Worm (Caenorhabditis elegans) whole organism, mixed stage, embryonic: Measurements from ENCODE around the gene gpa-1.

Source experiments
- M03D4.4 ChIP-seq: sonication (generic microtip); optimal IDR thresholded peaks from 2 replicates; lab custom pipeline; 2017; ENCODE audit warnings: mild to moderate bottlenecking, missing genetic modification characterization, missing compliant biosample characterization
- bed-3 ChIP-seq: fragments of 200-800 bp; sonication (Bioruptor generic); optimal IDR thresholded peaks from 3 replicates; lab custom pipeline; 2018; ENCODE audit warnings: mild to moderate bottlenecking, missing genetic modification characterization, moderate library complexity, missing compliant biosample characterization
- blmp-1 ChIP-seq: fragments of 150-350 bp; optimal IDR thresholded peaks from 2 replicates; lab custom pipeline; 2014; ENCODE audit warnings: missing biosample characterization, missing genetic modification characterization
- ceh-43 ChIP-seq: fragments of 200-800 bp; sonication (Bioruptor generic); optimal IDR thresholded peaks from 2 replicates; lab custom pipeline; 2018; ENCODE audit warnings: mild to moderate bottlenecking, missing genetic modification characterization, moderate library complexity, missing compliant biosample characterization
- ces-1 ChIP-seq: fragments of 150-350 bp; optimal IDR thresholded peaks from 2 replicates; lab custom pipeline; 2014; ENCODE audit warnings: missing biosample characterization, missing genetic modification reagents, missing genetic modification characterization
- cnd-1 ChIP-seq: fragments of 200-800 bp; sonication (Bioruptor generic); optimal IDR thresholded peaks from 2 replicates; lab custom pipeline; 2018; ENCODE audit warnings: mild to moderate bottlenecking, missing genetic modification characterization, missing compliant biosample characterization
- drap-1 ChIP-seq: fragments of 200-800 bp; sonication (Bioruptor generic); optimal IDR thresholded peaks from 3 replicates; lab custom pipeline; 2018; ENCODE audit warnings: mild to moderate bottlenecking, missing genetic modification characterization, missing compliant biosample characterization
- elt-1 ChIP-seq: sonication (generic microtip); optimal IDR thresholded peaks from 2 replicates; lab custom pipeline; 2017; ENCODE audit warnings: missing genetic modification characterization, mild to moderate bottlenecking, missing compliant biosample characterization, antibody characterized with exemption, moderate library complexity, borderline replicate concordance; ENCODE audit not compliant: insufficient read depth
- elt-3 ChIP-seq: fragments of 150-350 bp; optimal IDR thresholded peaks from 2 replicates; lab custom pipeline; 2014; ENCODE audit warnings: missing biosample characterization, missing genetic modification characterization
- ham-2 ChIP-seq: fragments of 200-800 bp; sonication (Bioruptor generic); optimal IDR thresholded peaks from 2 replicates; lab custom pipeline; 2018; ENCODE audit warnings: mild to moderate bottlenecking, missing genetic modification characterization, missing compliant biosample characterization
- hlh-1 ChIP-seq: fragments of 150-350 bp; optimal IDR thresholded peaks from 2 replicates; lab custom pipeline; 2014; ENCODE audit warnings: missing biosample characterization, missing genetic modification reagents, missing genetic modification characterization
- lin-13 ChIP-seq: fragments of 150-350 bp; optimal IDR thresholded peaks from 2 replicates; lab custom pipeline; 2014; ENCODE audit warnings: missing biosample characterization, missing genetic modification characterization
- lin-32 ChIP-seq: fragments of 200-800 bp; sonication (Bioruptor generic); optimal IDR thresholded peaks from 2 replicates; lab custom pipeline; 2018; ENCODE audit warnings: mild to moderate bottlenecking, missing genetic modification characterization, missing compliant biosample characterization
- lsy-2 ChIP-seq: fragments of 150-350 bp; optimal IDR thresholded peaks from 2 replicates; lab custom pipeline; 2014; ENCODE audit warnings: missing biosample characterization, missing genetic modification characterization
- mab-5 ChIP-seq: fragments of 150-350 bp; optimal IDR thresholded peaks from 2 replicates; lab custom pipeline; 2014; ENCODE audit warnings: missing biosample characterization, missing genetic modification characterization
- mep-1 ChIP-seq: fragments of 150-350 bp; optimal IDR thresholded peaks from 2 replicates; lab custom pipeline; 2017; ENCODE audit warnings: missing biosample characterization, missing genetic modification reagents, missing genetic modification characterization, inconsistent platforms
- nhr-12 ChIP-seq: fragments of 150-350 bp; optimal IDR thresholded peaks from 2 replicates; lab custom pipeline; 2014; ENCODE audit warnings: missing biosample characterization, missing genetic modification characterization
- nhr-2 ChIP-seq: fragments of 150-350 bp; optimal IDR thresholded peaks from 2 replicates; lab custom pipeline; 2014; ENCODE audit warnings: missing biosample characterization, missing genetic modification characterization
- nhr-237 ChIP-seq: fragments of 150-350 bp; optimal IDR thresholded peaks from 2 replicates; lab custom pipeline; 2014; ENCODE audit warnings: missing biosample characterization, missing genetic modification characterization
- nhr-28 ChIP-seq: fragments of 150-350 bp; optimal IDR thresholded peaks from 2 replicates; lab custom pipeline; 2014; ENCODE audit warnings: missing biosample characterization, missing genetic modification characterization
- nhr-76 ChIP-seq: sonication (generic microtip); optimal IDR thresholded peaks from 2 replicates; lab custom pipeline; 2017; ENCODE audit warnings: missing biosample characterization, missing genetic modification characterization
- pha-4 ChIP-seq: fragments of 150-350 bp; optimal IDR thresholded peaks from 2 replicates; lab custom pipeline; 2018; ENCODE audit warnings: missing biosample characterization, missing genetic modification reagents, missing genetic modification characterization
- sem-2 ChIP-seq: fragments of 200-800 bp; sonication (Bioruptor generic); optimal IDR thresholded peaks from 2 replicates; lab custom pipeline; 2018; ENCODE audit warnings: mild to moderate bottlenecking, missing genetic modification characterization, missing compliant biosample characterization
- snpc-4 ChIP-seq: fragments of 150-350 bp; optimal IDR thresholded peaks from 2 replicates; lab custom pipeline; 2014; ENCODE audit warnings: missing biosample characterization, missing genetic modification characterization
- sptf-1 ChIP-seq: sonication (generic microtip); optimal IDR thresholded peaks from 2 replicates; lab custom pipeline; 2017; ENCODE audit warnings: mild to moderate bottlenecking, missing genetic modification characterization, moderate library complexity, missing compliant biosample characterization
- tbx-8 ChIP-seq: fragments of 200-800 bp; sonication (Bioruptor generic); optimal IDR thresholded peaks from 2 replicates; lab custom pipeline; 2018; ENCODE audit warnings: mild to moderate bottlenecking, missing genetic modification characterization, moderate library complexity, missing compliant biosample characterization
- unc-120 ChIP-seq: sonication (generic microtip); optimal IDR thresholded peaks from 2 replicates; lab custom pipeline; 2017; ENCODE audit warnings: missing genetic modification characterization, missing compliant biosample characterization; ENCODE audit not compliant: poor library complexity, severe bottlenecking
- unc-39 ChIP-seq: fragments of 150-350 bp; optimal IDR thresholded peaks from 2 replicates; lab custom pipeline; 2014; ENCODE audit warnings: missing biosample characterization, missing genetic modification characterization
- zip-8 ChIP-seq: fragments of 150-350 bp; optimal IDR thresholded peaks from 2 replicates; lab custom pipeline; 2014; ENCODE audit warnings: missing biosample characterization, missing genetic modification characterization
- ztf-11 ChIP-seq: fragments of 150-350 bp; optimal IDR thresholded peaks from 2 replicates; lab custom pipeline; 2014; ENCODE audit warnings: missing biosample characterization, missing genetic modification characterization

The gpa-1 gene

ce11 chrV:11217394-11217793, 39.9 kb upstream of the gpa-1 start, which contains the start of gene cyp-29A2:
TSS of gene cyp-29A2 (plus strand) at chrV:11217583.
- TF ChIP-seq bed-3 (GFP tag; lab: Kevin White, UChicago), result no peak
- no peak for TF ChIP-seq nhr-2
- no peak for TF ChIP-seq nhr-237 (tag; lab: Kevin White, UChicago)
- TF ChIP-seq pha-4 (tag; lab: Kevin White, UChicago), result no peak
- TF ChIP-seq elt-1, result no peak
- TF ChIP-seq M03D4.4, result no peak
- TF ChIP-seq sptf-1 (tag; lab: Kevin White, UChicago), result no peak
- no peak for TF ChIP-seq tbx-8 (GFP tag; lab: Kevin White, UChicago)
- TF ChIP-seq cnd-1 (tag; lab: Kevin White, UChicago), result no peak
- TF ChIP-seq hlh-1 (tag; lab: Kevin White, UChicago), result no peak
- TF ChIP-seq lin-13, result no peak
- no peak for TF ChIP-seq ztf-11 (tag; lab: Kevin White, UChicago)
- no peak for TF ChIP-seq lsy-2 (tag; lab: Kevin White, UChicago)

- TF ChIP-seq lsy-2 (tag; lab: Kevin White, UChicago), result no peak
Observed at ce11 chrV:11216137-11216536, 38.7 kb upstream of the gpa-1 start.

DNA sequence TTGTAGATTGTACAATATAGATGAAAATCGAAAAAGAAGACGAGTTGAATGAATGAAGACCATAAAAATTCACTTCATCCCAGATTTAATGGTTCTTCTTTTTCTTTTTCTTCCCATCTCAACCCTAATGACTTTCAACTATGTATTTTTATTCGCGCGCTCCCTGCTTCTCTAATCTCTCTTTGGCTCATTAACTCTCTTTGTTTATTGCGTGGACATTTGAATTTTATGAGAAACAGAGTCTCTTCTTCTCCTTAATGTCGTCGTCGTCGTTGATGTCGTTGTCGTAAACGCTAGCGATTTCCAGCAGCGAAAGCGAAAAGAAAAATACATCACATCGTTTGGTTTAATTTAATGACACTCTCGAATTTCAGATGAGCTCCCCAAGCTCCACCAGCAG, 37.1 kb upstream of the gpa-1 start:
- TF ChIP-seq elt-1 (no peak), hlh-1 (tag; lab: Kevin White, UChicago) (no peak), mab-5 (tag; lab: Kevin White, UChicago) (no peak), lin-32 (GFP tag; lab: Kevin White, UChicago) (no peak), nhr-28 (tag; lab: Kevin White, UChicago) (no peak), nhr-76 (tag; lab: Kevin White, UChicago) (no peak), M03D4.4 (no peak), lsy-2 (tag; lab: Kevin White, UChicago) (no peak)

DNA sequence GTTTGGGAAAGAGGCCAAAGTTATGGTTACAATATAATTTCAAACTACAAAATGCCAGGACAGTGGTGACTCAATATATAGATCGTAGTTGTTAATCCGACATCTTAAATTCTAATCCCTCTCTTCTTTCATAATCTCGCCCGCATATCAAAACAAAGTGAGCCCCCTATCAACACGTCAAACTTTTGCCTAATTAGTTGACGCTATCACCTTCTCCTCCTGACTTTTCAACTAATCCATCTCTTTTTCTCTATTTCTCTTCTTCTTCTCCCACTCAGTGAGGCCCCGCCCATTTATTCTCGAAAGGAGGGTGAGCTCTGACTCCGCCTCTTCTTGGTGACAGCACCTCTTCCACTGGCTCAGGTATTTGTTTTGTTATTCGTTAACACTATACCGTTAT, 33.8 kb upstream of the gpa-1 start:
- no peak for TF ChIP-seq cnd-1 (tag; lab: Kevin White, UChicago)
- TF ChIP-seq unc-120 (tag; lab: Kevin White, UChicago), result no peak
- TF ChIP-seq sptf-1 (tag; lab: Kevin White, UChicago), result no peak
- no peak for TF ChIP-seq elt-3 (tag; lab: Kevin White, UChicago)
- TF ChIP-seq, all 35 proteins: peak for 0

- peak; percentile 19 for TF ChIP-seq ces-1 (GFP tag; lab: Kevin White, UChicago)
- no peak for TF ChIP-seq nhr-76 (tag; lab: Kevin White, UChicago)
Observed at ce11 chrV:11209452-11210188, 32.1 kb upstream of the gpa-1 start.

ce11 chrV:11206467-11206866, 29.0 kb upstream of the gpa-1 start:
- TF ChIP-seq zip-8 (tag; lab: Kevin White, UChicago), result peak; percentile 93
- TF ChIP-seq lsy-2 (tag; lab: Kevin White, UChicago), result no peak
- TF ChIP-seq nhr-2, result peak; percentile 85
- TF ChIP-seq nhr-12 (tag; lab: Kevin White, UChicago), result no peak
- TF ChIP-seq, all 35 proteins: peak for 2

ce11 chrV:11204452-11204851, 27.0 kb upstream of the gpa-1 start:
- no peak for TF ChIP-seq pha-4 (tag; lab: Kevin White, UChicago)
- TF ChIP-seq blmp-1 (tag; lab: Kevin White, UChicago), result no peak
- TF ChIP-seq lin-13, result no peak
- TF ChIP-seq hlh-1 (tag; lab: Kevin White, UChicago), result no peak

DNA sequence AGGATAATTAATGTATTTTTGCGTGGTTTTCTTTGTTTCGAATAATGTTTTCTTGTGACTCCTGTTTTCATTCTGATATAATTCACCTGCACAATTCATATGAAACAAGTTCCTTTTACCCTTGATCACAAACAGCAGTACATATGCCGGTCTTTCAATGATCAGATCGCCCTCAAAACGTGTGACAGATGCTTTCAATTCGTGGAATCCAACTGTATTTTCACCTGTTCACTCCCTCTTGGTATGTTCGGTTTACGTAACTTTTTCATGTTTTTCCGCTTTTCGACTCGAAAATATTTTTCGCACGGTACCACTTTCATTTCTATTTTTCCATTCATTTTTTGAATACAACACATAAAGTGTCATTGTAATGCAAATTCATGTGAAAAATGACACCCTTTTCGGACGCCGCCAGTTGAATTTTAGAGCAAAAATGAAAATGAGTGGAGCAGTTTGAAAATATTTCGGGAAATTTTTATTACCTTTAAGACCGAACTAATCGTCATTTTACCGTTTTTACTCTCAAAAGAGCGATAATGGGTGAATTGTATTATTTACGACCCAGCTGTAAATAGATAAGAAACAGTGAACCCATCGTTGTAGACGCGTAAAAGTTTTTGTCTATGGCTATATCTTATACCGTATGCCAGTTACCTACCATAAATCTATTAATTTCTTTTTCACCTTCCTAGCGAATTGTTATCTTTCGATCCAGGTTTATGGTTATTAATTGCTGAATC, 24.5 kb upstream of the gpa-1 start, which contains the start of gene K10D6.4:
Gene K10D6.4 (plus strand): TSS at position 100 of the 740 bp plus-strand sequence.
- no peak for TF ChIP-seq nhr-28 (tag; lab: Kevin White, UChicago)
- TF ChIP-seq lin-32 (GFP tag; lab: Kevin White, UChicago), result no peak
- TF ChIP-seq mep-1 (tag; lab: Kevin White, UChicago), result no peak
- no peak for TF ChIP-seq lin-13
- TF ChIP-seq ztf-11 (tag; lab: Kevin White, UChicago), result no peak
- TF ChIP-seq nhr-76 (tag; lab: Kevin White, UChicago), result no peak
- no peak for TF ChIP-seq blmp-1 (tag; lab: Kevin White, UChicago)
- TF ChIP-seq bed-3 (GFP tag; lab: Kevin White, UChicago), result no peak
- TF ChIP-seq unc-39 (tag; lab: Kevin White, UChicago), result no peak
- no peak for TF ChIP-seq ceh-43 (GFP tag; lab: Kevin White, UChicago)
- TF ChIP-seq ham-2 (GFP tag; lab: Kevin White, UChicago), result no peak
- TF ChIP-seq snpc-4 (tag; lab: Kevin White, UChicago), result no peak
- TF ChIP-seq sem-2 (GFP tag; lab: Kevin White, UChicago), result no peak
- TF ChIP-seq ces-1 (GFP tag; lab: Kevin White, UChicago), result no peak
- no peak for TF ChIP-seq sptf-1 (tag; lab: Kevin White, UChicago)
- TF ChIP-seq lsy-2 (tag; lab: Kevin White, UChicago), result no peak
- TF ChIP-seq mab-5 (tag; lab: Kevin White, UChicago), result no peak
- no peak for TF ChIP-seq hlh-1 (tag; lab: Kevin White, UChicago)
- no peak for TF ChIP-seq drap-1 (GFP tag; lab: Kevin White, UChicago)
- TF ChIP-seq elt-1, result no peak
